Worm (Caenorhabditis elegans) whole organism, L3 larva: ENCODE results near the gene nhr-124.

Experiments used
- ZK546.5 ChIP-seq: sonication (generic microtip); optimal IDR thresholded peaks from 2 replicates; lab custom pipeline; 2017; ENCODE audit warnings: missing biosample characterization, missing genetic modification characterization
- ceh-16 ChIP-seq: sonication (generic microtip); optimal IDR thresholded peaks from 2 replicates; lab custom pipeline; 2017; ENCODE audit warnings: missing biosample characterization, missing genetic modification characterization
- elt-1 ChIP-seq: fragments of 150-350 bp; optimal IDR thresholded peaks from 2 replicates; lab custom pipeline; 2014; ENCODE audit warnings: missing biosample characterization, missing genetic modification characterization
- mdl-1 ChIP-seq: fragments of 150-350 bp; optimal IDR thresholded peaks from 2 replicates; lab custom pipeline; 2014; ENCODE audit warnings: missing biosample characterization, missing genetic modification characterization
- nhr-237 ChIP-seq: fragments of 150-350 bp; optimal IDR thresholded peaks from 2 replicates; lab custom pipeline; 2014; ENCODE audit warnings: missing biosample characterization, missing genetic modification characterization
- nhr-28 ChIP-seq: fragments of 150-350 bp; optimal IDR thresholded peaks from 2 replicates; lab custom pipeline; 2014; ENCODE audit warnings: missing biosample characterization, missing genetic modification characterization
- unc-39 ChIP-seq: sonication (generic microtip); optimal IDR thresholded peaks from 4 replicates; lab custom pipeline; 2017; ENCODE audit warnings: missing biosample characterization, missing genetic modification characterization
- zag-1 ChIP-seq: fragments of 150-350 bp; optimal IDR thresholded peaks from 2 replicates; lab custom pipeline; 2014; ENCODE audit warnings: missing biosample characterization, missing genetic modification characterization
- ztf-11 ChIP-seq: fragments of 150-350 bp; optimal IDR thresholded peaks from 2 replicates; lab custom pipeline; 2014; ENCODE audit warnings: missing biosample characterization, missing genetic modification characterization

DNA sequence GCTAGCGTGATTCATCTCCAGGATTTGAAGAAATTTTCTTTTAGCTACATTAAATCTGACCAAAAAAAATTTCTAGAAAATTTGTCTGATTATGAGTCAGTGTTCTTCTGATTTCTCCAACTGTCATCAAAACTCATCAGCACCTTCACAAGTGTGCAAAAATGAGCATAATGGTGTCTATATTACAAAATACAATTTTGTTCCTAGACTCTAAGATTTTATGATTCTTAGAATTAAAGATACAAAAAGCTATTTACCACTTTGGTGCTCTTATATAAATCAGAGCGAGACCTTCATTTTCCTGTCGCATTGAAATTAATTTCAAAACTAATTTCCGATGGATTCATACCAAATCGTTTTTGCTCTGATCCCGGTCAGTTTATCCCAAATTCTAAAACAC, 26.5 kb upstream of the nhr-124 start, which contains the start of gene srx-68:
- TF ChIP-seq mdl-1 (no peak), elt-1 (no peak), ceh-16 (tag; lab: Kevin White, UChicago) (no peak), ZK546.5 (tag; lab: Kevin White, UChicago) (no peak), zag-1 (tag; lab: Kevin White, UChicago) (no peak), unc-39 (tag; lab: Kevin White, UChicago) (no peak), ztf-11 (tag; lab: Kevin White, UChicago) (no peak), nhr-28 (tag; lab: Kevin White, UChicago) (no peak), nhr-237 (tag; lab: Kevin White, UChicago) (no peak)
